Fruit fly (Drosophila melanogaster) whole organism, embryonic: Measurements from ENCODE around the gene CG17738.

Experiments used
- CG13894 ChIP-seq: fragments of 200-800 bp; sonication (Bioruptor generic); optimal IDR thresholded peaks from 3 replicates; lab custom pipeline; 2018; ENCODE audit warnings: missing biosample characterization, mild to moderate bottlenecking, missing genetic modification characterization, moderate library complexity
- D ChIP-seq, 2 experiments: fragments of 200-800 bp in 1 of 2; fragments of >200 bp in 1 of 2; sonication (Bioruptor generic) in 1 of 2; optimal IDR thresholded peaks; 2 replicates in 1 of 2; 3 replicates in 1 of 2; lab custom pipeline; 2017; ENCODE audit warnings: mild to moderate bottlenecking in 1 of 2, missing biosample characterization in 1 of 2, missing genetic modification characterization in 1 of 2, missing genetic modification reagents in 1 of 2
- Fer2 ChIP-seq: fragments of 200-800 bp; sonication (Bioruptor generic); optimal IDR thresholded peaks from 2 replicates; lab custom pipeline; 2018; ENCODE audit warnings: missing biosample characterization, mild to moderate bottlenecking, missing genetic modification characterization, moderate library complexity
- Hr3 ChIP-seq: fragments of 200-800 bp; sonication (Bioruptor generic); optimal IDR thresholded peaks from 3 replicates; lab custom pipeline; 2016; ENCODE audit warnings: missing biosample characterization, missing genetic modification characterization
- Stat92E ChIP-seq, 3 experiments: fragments of >200 bp in 2 of 3; fragments of 200-800 bp in 1 of 3; sonication (Bioruptor generic) in 1 of 3; optimal IDR thresholded peaks; 2 replicates each; lab custom pipeline; 2017 to 2019; ENCODE audit warnings: missing biosample characterization in 3 of 3, missing genetic modification characterization in 3 of 3, mild to moderate bottlenecking in 1 of 3, moderate library complexity in 1 of 3
- stwl ChIP-seq: fragments of 200-800 bp; sonication (Bioruptor generic); optimal IDR thresholded peaks from 3 replicates; lab custom pipeline; 2018; ENCODE audit warnings: missing biosample characterization, mild to moderate bottlenecking, missing genetic modification characterization, moderate library complexity
- vvl ChIP-seq: fragments of 200-800 bp; sonication (Bioruptor generic); IDR thresholded peaks from 2 replicates; pipeline ENCODE4 v1.3.6; 2022; ENCODE audit warnings: missing biosample characterization, missing genetic modification characterization

DNA sequence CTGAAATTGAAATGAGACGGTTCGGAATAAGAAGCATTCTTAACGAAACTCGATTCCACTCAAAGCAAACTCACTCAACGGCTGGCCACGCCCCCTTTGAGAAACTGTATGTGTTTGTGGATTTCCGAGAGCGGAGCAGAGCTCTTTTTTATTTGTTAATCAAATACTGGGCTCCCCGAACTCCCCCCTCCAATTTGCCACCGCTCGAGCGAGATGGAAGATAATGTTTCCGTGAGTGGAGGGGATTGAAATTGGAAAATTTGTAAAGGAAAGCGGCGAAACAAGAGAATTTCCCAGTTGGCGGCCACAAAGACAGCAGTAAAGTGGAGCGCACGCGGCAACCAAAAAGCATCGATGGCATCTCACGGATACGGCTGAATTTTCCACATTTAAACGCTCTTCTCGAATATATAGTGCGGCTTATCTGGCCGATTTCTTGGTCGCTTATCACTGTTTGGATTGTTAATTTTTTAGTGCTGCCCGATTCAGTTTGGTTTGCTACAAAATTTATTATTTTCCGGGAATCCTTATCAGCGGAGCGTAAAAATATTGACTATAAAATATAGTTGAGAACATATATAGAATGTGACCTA, 26.1 kb upstream of the CG17738 start:
- TF ChIP-seq vvl (GFP tag; lab: Robert Waterston, UW) (0 out of 2 replicates have a peak, but pooled peaks have one; percentile 51), D (optimal IDR thresholded peaks at IDR 0.05; lab: Kevin White, UChicago) (no peak), D (GFP tag; optimal IDR thresholded peaks at IDR 0.05; lab: Kevin White, UChicago) (no peak), Fer2 (no peak), Hr3 (GFP tag; lab: Kevin White, UChicago) (no peak), Stat92E (GFP tag; optimal IDR thresholded peaks at IDR 0.05; lab: Kevin White, UChicago) (no peak), CG13894 (tag; lab: Kevin White, UChicago) (no peak), stwl (tag; lab: Kevin White, UChicago) (no peak)
